Fruit fly (Drosophila melanogaster) whole organism, embryonic: Measurements from ENCODE around the gene CG15772.

Source experiments
- B-H2 ChIP-seq: fragments of 200-800 bp; sonication (Bioruptor generic); optimal IDR thresholded peaks from 2 replicates; lab custom pipeline; 2018; ENCODE audit warnings: missing biosample characterization, mild to moderate bottlenecking, missing genetic modification characterization
- CG12155 ChIP-seq: fragments of 200-800 bp; sonication (Bioruptor generic); optimal IDR thresholded peaks from 3 replicates; lab custom pipeline; 2016; ENCODE audit warnings: missing biosample characterization, missing genetic modification characterization
- CG12769 ChIP-seq: fragments of 200-800 bp; sonication (Bioruptor generic); optimal IDR thresholded peaks from 2 replicates; lab custom pipeline; 2019; ENCODE audit warnings: missing biosample characterization, mild to moderate bottlenecking, missing genetic modification characterization, moderate library complexity
- CG17186 ChIP-seq: fragments of 200-800 bp; sonication (Bioruptor generic); optimal IDR thresholded peaks from 3 replicates; lab custom pipeline; 2017; ENCODE audit warnings: missing biosample characterization, missing genetic modification reagents, missing genetic modification characterization
- CG17385 ChIP-seq: fragments of 200-800 bp; sonication (Bioruptor generic); optimal IDR thresholded peaks from 3 replicates; lab custom pipeline; 2018; ENCODE audit warnings: missing biosample characterization, mild to moderate bottlenecking, missing genetic modification characterization
- CG2199 ChIP-seq: fragments of 200-800 bp; sonication (Bioruptor generic); IDR thresholded peaks from 3 replicates; pipeline ENCODE4 v1.3.6; 2022; ENCODE audit warnings: missing biosample characterization, missing genetic modification characterization
- CG30431 ChIP-seq: fragments of 200-800 bp; sonication (Bioruptor generic); optimal IDR thresholded peaks from 2 replicates; lab custom pipeline; 2017; ENCODE audit warnings: missing biosample characterization, missing genetic modification characterization
- CG32772 ChIP-seq: fragments of 200-800 bp; sonication (Bioruptor generic); IDR thresholded peaks from 2 replicates; pipeline ENCODE4 v1.3.6; 2022; ENCODE audit warnings: missing biosample characterization, missing genetic modification characterization
- CG3407 ChIP-seq: fragments of 200-800 bp; sonication (Bioruptor generic); optimal IDR thresholded peaks from 2 replicates; lab custom pipeline; 2018; ENCODE audit warnings: missing biosample characterization, mild to moderate bottlenecking, missing genetic modification characterization
- CG34376 ChIP-seq: fragments of 200-800 bp; sonication (Bioruptor generic); optimal IDR thresholded peaks from 2 replicates; lab custom pipeline; 2018; ENCODE audit warnings: missing biosample characterization, mild to moderate bottlenecking, missing genetic modification characterization
- CG4360 ChIP-seq: fragments of 200-800 bp; sonication (Bioruptor generic); IDR thresholded peaks from 2 replicates; pipeline ENCODE4 v1.3.6; 2022; ENCODE audit warnings: missing biosample characterization, missing genetic modification characterization
- CG7271 ChIP-seq: fragments of 200-800 bp; sonication (Bioruptor generic); optimal IDR thresholded peaks from 2 replicates; lab custom pipeline; 2018; ENCODE audit warnings: missing biosample characterization, mild to moderate bottlenecking, missing genetic modification characterization, moderate library complexity
- CG7745 ChIP-seq: fragments of 200-800 bp; sonication (Bioruptor generic); optimal IDR thresholded peaks from 2 replicates; lab custom pipeline; 2018; ENCODE audit warnings: missing biosample characterization, mild to moderate bottlenecking, missing genetic modification characterization, moderate library complexity
- CG9727 ChIP-seq: fragments of 200-800 bp; sonication (Bioruptor generic); optimal IDR thresholded peaks from 3 replicates; lab custom pipeline; 2017; ENCODE audit warnings: missing biosample characterization, mild to moderate bottlenecking, missing genetic modification characterization
- D ChIP-seq, 2 experiments: fragments of 200-800 bp in 1 of 2; fragments of >200 bp in 1 of 2; sonication (Bioruptor generic) in 1 of 2; optimal IDR thresholded peaks; 2 replicates in 1 of 2; 3 replicates in 1 of 2; lab custom pipeline; 2017; ENCODE audit warnings: mild to moderate bottlenecking in 1 of 2, missing biosample characterization in 1 of 2, missing genetic modification characterization in 1 of 2, missing genetic modification reagents in 1 of 2
- D19B ChIP-seq: fragments of 200-800 bp; sonication (Bioruptor generic); optimal IDR thresholded peaks from 2 replicates; lab custom pipeline; 2017; ENCODE audit warnings: missing biosample characterization, mild to moderate bottlenecking, missing genetic modification characterization
- Dad ChIP-seq: fragments of 200-800 bp; sonication (Bioruptor generic); optimal IDR thresholded peaks from 3 replicates; lab custom pipeline; 2016; ENCODE audit warnings: missing biosample characterization, missing genetic modification characterization
- E2f2 ChIP-seq: fragments of 200-800 bp; sonication (Bioruptor generic); IDR thresholded peaks from 2 replicates; pipeline ENCODE4 v1.3.6; 2022; ENCODE audit warnings: missing biosample characterization, missing genetic modification characterization
- Ets97D ChIP-seq: fragments of 200-800 bp; sonication (Bioruptor generic); optimal IDR thresholded peaks from 3 replicates; lab custom pipeline; 2016; ENCODE audit warnings: missing biosample characterization, missing genetic modification characterization
- Fer1 ChIP-seq: fragments of 200-800 bp; sonication (Bioruptor generic); optimal IDR thresholded peaks from 2 replicates; lab custom pipeline; 2017; ENCODE audit warnings: missing biosample characterization, mild to moderate bottlenecking, missing genetic modification characterization
- Hr39 ChIP-seq: fragments of >200 bp; optimal IDR thresholded peaks from 2 replicates; lab custom pipeline; 2017
- Kr ChIP-seq: fragments of 200-800 bp; sonication (Bioruptor generic); optimal IDR thresholded peaks from 2 replicates; lab custom pipeline; 2017; ENCODE audit warnings: missing biosample characterization, mild to moderate bottlenecking, missing genetic modification characterization
- MBD-R2 ChIP-seq: fragments of 200-800 bp; sonication (Bioruptor generic); IDR thresholded peaks from 2 replicates; pipeline ENCODE4 v1.3.6; 2022; ENCODE audit warnings: missing biosample characterization, missing genetic modification characterization
- Meics ChIP-seq: fragments of 200-800 bp; sonication (Bioruptor generic); optimal IDR thresholded peaks from 2 replicates; lab custom pipeline; 2017; ENCODE audit warnings: missing biosample characterization, mild to moderate bottlenecking, missing genetic modification characterization
- Xbp1 ChIP-seq: fragments of 200-800 bp; sonication (Bioruptor generic); optimal IDR thresholded peaks from 3 replicates; lab custom pipeline; 2016; ENCODE audit warnings: missing biosample characterization, mild to moderate bottlenecking, missing genetic modification characterization
- ac ChIP-seq: fragments of 200-800 bp; sonication (Bioruptor generic); optimal IDR thresholded peaks from 3 replicates; lab custom pipeline; 2017; ENCODE audit warnings: missing biosample characterization, mild to moderate bottlenecking, missing genetic modification characterization
- ap ChIP-seq: fragments of 200-800 bp; sonication (Bioruptor generic); IDR thresholded peaks from 2 replicates; pipeline ENCODE4 v1.3.6; 2022; ENCODE audit warnings: missing biosample characterization, missing genetic modification characterization
- ara ChIP-seq: fragments of 200-800 bp; sonication (Bioruptor generic); IDR thresholded peaks from 2 replicates; pipeline ENCODE4 v1.3.6; 2022; ENCODE audit warnings: missing biosample characterization, missing genetic modification characterization
- chinmo ChIP-seq: fragments of 200-800 bp; sonication (Bioruptor generic); IDR thresholded peaks from 4 replicates; pipeline ENCODE4 v1.3.6; 2022; ENCODE audit warnings: missing biosample characterization, missing genetic modification characterization; ENCODE audit not compliant: partially characterized antibody
- crc ChIP-seq: fragments of 200-800 bp; sonication (Bioruptor generic); optimal IDR thresholded peaks from 2 replicates; lab custom pipeline; 2016; ENCODE audit warnings: missing biosample characterization, missing genetic modification characterization
- disco-r ChIP-seq: fragments of 200-800 bp; sonication (Bioruptor generic); optimal IDR thresholded peaks from 2 replicates; lab custom pipeline; 2016; ENCODE audit warnings: missing biosample characterization, missing genetic modification characterization
- ewg ChIP-seq: fragments of 200-800 bp; sonication (Bioruptor generic); optimal IDR thresholded peaks from 3 replicates; lab custom pipeline; 2017; ENCODE audit warnings: mild to moderate bottlenecking, missing biosample characterization, missing genetic modification reagents, missing genetic modification characterization
- eyg ChIP-seq: fragments of 200-800 bp; sonication (Bioruptor generic); optimal IDR thresholded peaks from 3 replicates; lab custom pipeline; 2016; ENCODE audit warnings: missing biosample characterization, missing genetic modification characterization
- fd102C ChIP-seq: fragments of 200-800 bp; sonication (Bioruptor generic); optimal IDR thresholded peaks from 2 replicates; lab custom pipeline; 2018; ENCODE audit warnings: missing biosample characterization, mild to moderate bottlenecking, missing genetic modification characterization, moderate library complexity
- gem ChIP-seq: fragments of 200-800 bp; sonication (Bioruptor generic); optimal IDR thresholded peaks from 2 replicates; lab custom pipeline; 2019; ENCODE audit warnings: missing biosample characterization, mild to moderate bottlenecking, missing genetic modification characterization, moderate library complexity
- gsb-n ChIP-seq: fragments of 200-800 bp; sonication (Bioruptor generic); optimal IDR thresholded peaks from 3 replicates; lab custom pipeline; 2018; ENCODE audit warnings: missing biosample characterization, mild to moderate bottlenecking, missing genetic modification characterization
- gt ChIP-seq: fragments of 200-800 bp; sonication (Bioruptor generic); IDR thresholded peaks from 2 replicates; pipeline ENCODE4 v1.3.6; 2022; ENCODE audit warnings: missing biosample characterization, missing genetic modification characterization
- hkb ChIP-seq, 2 experiments: fragments of 200-800 bp in 1 of 2; fragments of >200 bp in 1 of 2; sonication (Bioruptor generic) in 1 of 2; IDR thresholded peaks in 1 of 2; optimal IDR thresholded peaks in 1 of 2; 2 replicates each; pipeline versions ENCODE4 v1.3.6 to Lab custom; 2017 to 2022; ENCODE audit warnings: missing biosample characterization in 1 of 2, missing genetic modification characterization in 1 of 2
- lilli ChIP-seq: fragments of 200-800 bp; sonication (Bioruptor generic); optimal IDR thresholded peaks from 3 replicates; lab custom pipeline; 2016; ENCODE audit warnings: missing biosample characterization, missing genetic modification characterization
- peb ChIP-seq: fragments of 200-800 bp; sonication (Bioruptor generic); IDR thresholded peaks from 2 replicates; pipeline ENCODE4 v1.3.6; 2022; ENCODE audit warnings: missing biosample characterization, missing genetic modification characterization
- psq ChIP-seq: fragments of 200-800 bp; sonication (Bioruptor generic); optimal IDR thresholded peaks from 2 replicates; lab custom pipeline; 2017; ENCODE audit warnings: missing biosample characterization, missing genetic modification characterization
- ro ChIP-seq: fragments of 200-800 bp; sonication (Bioruptor generic); IDR thresholded peaks from 2 replicates; pipeline ENCODE4 v1.3.6; 2022; ENCODE audit warnings: missing biosample characterization, missing genetic modification characterization
- scrt ChIP-seq: fragments of 200-800 bp; sonication (Bioruptor generic); optimal IDR thresholded peaks from 2 replicates; lab custom pipeline; 2018; ENCODE audit warnings: missing biosample characterization, mild to moderate bottlenecking, missing genetic modification characterization, moderate library complexity
- sens ChIP-seq: fragments of 200-800 bp; sonication (Bioruptor generic); peaks from one replicate; lab custom pipeline; 2016; ENCODE audit warnings: missing biosample characterization, missing genetic modification characterization
- sim ChIP-seq: fragments of 200-800 bp; sonication (Bioruptor generic); IDR thresholded peaks from 2 replicates; pipeline ENCODE4 v1.3.6; 2022; ENCODE audit warnings: missing biosample characterization, missing genetic modification characterization
- trh ChIP-seq: fragments of 200-800 bp; sonication (Bioruptor generic); optimal IDR thresholded peaks from 2 replicates; lab custom pipeline; 2016; ENCODE audit warnings: missing biosample characterization, missing genetic modification characterization
- unpg ChIP-seq: fragments of 200-800 bp; sonication (Bioruptor generic); optimal IDR thresholded peaks from 3 replicates; lab custom pipeline; 2018; ENCODE audit warnings: missing biosample characterization, mild to moderate bottlenecking, missing genetic modification characterization, moderate library complexity
- wor ChIP-seq: fragments of 200-800 bp; sonication (Bioruptor generic); IDR thresholded peaks from 2 replicates; pipeline ENCODE4 v1.3.6; 2022; ENCODE audit warnings: missing biosample characterization, missing genetic modification characterization

CG15772 gene

dm6 chrX:5745840-5746815 lies 5.9 kb upstream of the CG15772 start (continued):
- TF ChIP-seq unpg (GFP tag; lab: Kevin White, UChicago) (peak; percentile 84), ro (GFP tag; lab: Robert Waterston, UW) (peak; percentile 52; the same call in 1 of the 2 replicates), disco-r (no peak), CG30431 (GFP tag; lab: Kevin White, UChicago) (peak; percentile 67), Dad (GFP tag; lab: Kevin White, UChicago) (no peak), CG12155 (GFP tag; lab: Kevin White, UChicago) (peak; percentile 63), Xbp1 (GFP tag; lab: Kevin White, UChicago) (peak; percentile 74), CG7745 (no peak), CG12769 (tag; lab: Kevin White, UChicago) (peak; percentile 89), CG3407 (GFP tag; lab: Kevin White, UChicago) (peak; percentile 51), chinmo (0 out of 4 replicates have a peak, but pooled peaks have one; percentile 9), E2f2 (GFP tag; lab: Robert Waterston, UW) (peak; percentile 85), ap (GFP tag; lab: Robert Waterston, UW) (peak; percentile 49; the same call in 1 of the 2 replicates), CG7271 (tag; lab: Kevin White, UChicago) (no peak), CG4360 (GFP tag; lab: Robert Waterston, UW) (peak; percentile 52), eyg (GFP tag; lab: Kevin White, UChicago) (no peak), trh (peak; percentile 49), gsb-n (tag; lab: Kevin White, UChicago) (no peak), lilli (GFP tag; lab: Kevin White, UChicago) (peak; percentile 76), sim (GFP tag; lab: Robert Waterston, UW) (0 out of 2 replicates have a peak, but pooled peaks have one; percentile 22), fd102C (GFP tag; lab: Kevin White, UChicago) (no peak), hkb (optimal IDR thresholded peaks at IDR 0.05; lab: Kevin White, UChicago) (no peak), hkb (GFP tag; IDR thresholded peaks at IDR 0.05; lab: Robert Waterston, UW) (peak; percentile 80), CG17385 (GFP tag; lab: Kevin White, UChicago) (peak; percentile 71), CG9727 (GFP tag; lab: Kevin White, UChicago) (peak; percentile 53), B-H2 (GFP tag; lab: Kevin White, UChicago) (peak; percentile 60), sens (GFP tag; lab: Kevin White, UChicago) (peak; percentile 86), ara (GFP tag; lab: Robert Waterston, UW) (peak; percentile 79), Kr (GFP tag; lab: Kevin White, UChicago) (no peak), ewg (GFP tag; lab: Kevin White, UChicago) (peak; percentile 66), CG17186 (GFP tag; lab: Kevin White, UChicago) (peak; percentile 45), Meics (peak; percentile 73), D (optimal IDR thresholded peaks at IDR 0.05; lab: Kevin White, UChicago) (no peak), D (GFP tag; optimal IDR thresholded peaks at IDR 0.05; lab: Kevin White, UChicago) (peak; percentile 70), crc (GFP tag; lab: Kevin White, UChicago) (peak; percentile 18), ac (GFP tag; lab: Kevin White, UChicago) (no peak), peb (GFP tag; lab: Robert Waterston, UW) (no peak), gt (GFP tag; lab: Robert Waterston, UW) (0 out of 2 replicates have a peak, but pooled peaks have one; percentile 22), MBD-R2 (GFP tag; lab: Robert Waterston, UW) (no peak; the same call in 1 of the 2 replicates), CG2199 (GFP tag; lab: Robert Waterston, UW) (no peak), psq (GFP tag; lab: Kevin White, UChicago) (no peak), Fer1 (GFP tag; lab: Kevin White, UChicago) (peak; percentile 75), scrt (GFP tag; lab: Kevin White, UChicago) (peak; percentile 58), wor (GFP tag; lab: Robert Waterston, UW) (peak; percentile 57), CG34376 (GFP tag; lab: Kevin White, UChicago) (peak; percentile 55), gem (tag; lab: Kevin White, UChicago) (peak; percentile 83), Hr39 (lab: Kevin White, UChicago) (no peak), CG32772 (GFP tag; lab: Robert Waterston, UW) (peak; percentile 70), Ets97D (GFP tag; lab: Kevin White, UChicago) (peak; percentile 23), D19B (GFP tag; lab: Kevin White, UChicago) (peak; percentile 58)
